Worm (Caenorhabditis elegans): ENCODE data around the gene cgr-1.

ce11 chrX:3596967-3597366, 3.3 kb downstream of the cgr-1 start:
- no peak for TF ChIP-seq flt-1 (GFP tag; IDR thresholded peaks at IDR 0.05)
- TF ChIP-seq tab-1 (GFP tag; IDR thresholded peaks at IDR 0.05) = no peak

All from whole organism, midembryonic.